Fruit fly (Drosophila melanogaster): ENCODE data around the gene osa.

dm6 chr3R:17724963-17725362 is 6.8 kb upstream of the osa start, which contains the start of gene Atg8b:
- TF ChIP-seq CG8478 (optimal IDR thresholded peaks at IDR 0.05): no peak
- no peak for TF ChIP-seq CTCF (optimal IDR thresholded peaks at IDR 0.05)
